Fruit fly (Drosophila melanogaster): ENCODE results near the gene CG3106.

CG3106 gene

dm6 chrX:9652006-9652405 lies 10.7 kb downstream of the CG3106 start (continued):
- TF ChIP-seq cg (GFP tag; optimal IDR thresholded peaks at IDR 0.05) (no peak), CG17802 (tag; optimal IDR thresholded peaks at IDR 0.05) (peak; percentile 11), esg (GFP tag; conservative IDR thresholded peaks at IDR 0.05) (peak; percentile 54), CG13123 (GFP tag; optimal IDR thresholded peaks at IDR 0.05) (no peak), crp (GFP tag; optimal IDR thresholded peaks at IDR 0.05) (no peak), mirr (GFP tag; optimal IDR thresholded peaks at IDR 0.05) (no peak), Ets97D (GFP tag; optimal IDR thresholded peaks at IDR 0.05) (no peak), sim (GFP tag; IDR thresholded peaks at IDR 0.05) (peak; percentile 26; the same call in 1 of the 2 replicates), Hr3 (GFP tag; optimal IDR thresholded peaks at IDR 0.05) (peak; percentile 40), Hmr (GFP tag; optimal IDR thresholded peaks at IDR 0.05) (peak; percentile 25), CG4707 (GFP tag; optimal IDR thresholded peaks at IDR 0.05) (peak; percentile 26), CG17359 (tag; optimal IDR thresholded peaks at IDR 0.05) (peak; percentile 74), CG9817 (tag; optimal IDR thresholded peaks at IDR 0.05) (peak; percentile 45), CG4617 (GFP tag; optimal IDR thresholded peaks at IDR 0.05; ENCODE audit: borderline replicate concordance) (no peak), Asciz (GFP tag; optimal IDR thresholded peaks at IDR 0.05) (peak; percentile 68), CG17328 (GFP tag; IDR thresholded peaks at IDR 0.05) (peak; percentile 62), CG4282 (GFP tag; optimal IDR thresholded peaks at IDR 0.05) (no peak), sens (GFP tag) (peak; percentile 74), sc (optimal IDR thresholded peaks at IDR 0.05) (no peak), sc (GFP tag; optimal IDR thresholded peaks at IDR 0.05) (no peak), knrl (GFP tag; IDR thresholded peaks at IDR 0.05; ENCODE audit: partially characterized antibody) (no peak), CG16779 (GFP tag; IDR thresholded peaks at IDR 0.05) (no peak), CG17385 (GFP tag; optimal IDR thresholded peaks at IDR 0.05) (peak; percentile 49), CG2116 (GFP tag; optimal IDR thresholded peaks at IDR 0.05) (no peak), CG7928 (GFP tag; optimal IDR thresholded peaks at IDR 0.05) (no peak), pho (GFP tag; optimal IDR thresholded peaks at IDR 0.05) (no peak), CG17568 (GFP tag; optimal IDR thresholded peaks at IDR 0.05) (peak; percentile 2), tap (tag; optimal IDR thresholded peaks at IDR 0.05) (peak; percentile 39), nom (GFP tag; optimal IDR thresholded peaks at IDR 0.05) (no peak), Abd-B (GFP tag; optimal IDR thresholded peaks at IDR 0.05) (peak; percentile 38), CG18011 (GFP tag; optimal IDR thresholded peaks at IDR 0.05) (no peak), corto (GFP tag; optimal IDR thresholded peaks at IDR 0.05) (no peak), YL-1 (GFP tag; optimal IDR thresholded peaks at IDR 0.05) (no peak), croc (GFP tag; conservative IDR thresholded peaks at IDR 0.05) (peak; percentile 58), gcm2 (GFP tag; optimal IDR thresholded peaks at IDR 0.05) (no peak), stc (GFP tag; IDR thresholded peaks at IDR 0.05) (peak; percentile 42; the same call in 1 of the 2 replicates), CG3163 (GFP tag; optimal IDR thresholded peaks at IDR 0.05) (no peak), CG31365 (tag; optimal IDR thresholded peaks at IDR 0.05) (no peak), CG7372 (GFP tag; IDR thresholded peaks at IDR 0.05) (peak; percentile 61), CG16863 (GFP tag; optimal IDR thresholded peaks at IDR 0.05) (no peak), CG1529 (GFP tag; optimal IDR thresholded peaks at IDR 0.05) (peak; percentile 62), CG11398 (GFP tag; optimal IDR thresholded peaks at IDR 0.05) (no peak), CG18476 (GFP tag; optimal IDR thresholded peaks at IDR 0.05) (peak; percentile 13), CG30431 (GFP tag; optimal IDR thresholded peaks at IDR 0.05) (peak; percentile 29), Hand (GFP tag; optimal IDR thresholded peaks at IDR 0.05) (no peak), CG10321 (GFP tag; IDR thresholded peaks at IDR 0.05) (no peak), repo (GFP tag; optimal IDR thresholded peaks at IDR 0.05) (no peak), CG33213 (GFP tag; optimal IDR thresholded peaks at IDR 0.05) (no peak), CG2129 (GFP tag; IDR thresholded peaks at IDR 0.05; ENCODE audit: partially characterized antibody) (no peak), amos (GFP tag; IDR thresholded peaks at IDR 0.05; ENCODE audit: partially characterized antibody) (no peak), dmrt11E (tag; optimal IDR thresholded peaks at IDR 0.05) (peak; percentile 22)
